Worm (Caenorhabditis elegans): ENCODE measurements around the gene T20D4.3.

DNA sequence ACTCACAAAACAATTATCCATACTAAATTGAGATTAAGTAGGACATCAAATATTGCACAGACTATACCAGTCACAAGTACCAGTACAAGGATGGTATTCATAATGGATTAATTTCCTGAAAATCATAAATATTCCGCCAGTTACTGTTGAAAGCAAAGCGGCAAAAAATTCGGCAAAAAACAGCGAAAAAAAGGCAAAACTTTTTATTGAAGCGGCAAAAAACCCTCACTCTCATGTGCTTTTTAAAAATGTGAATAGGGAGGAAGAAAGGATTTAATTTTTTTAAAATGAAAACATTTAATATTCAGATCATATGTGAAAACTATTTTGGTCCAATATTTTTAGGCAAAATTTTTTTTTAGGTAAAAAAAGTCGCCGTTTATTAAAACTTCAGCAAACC lies 52.8 kb downstream of the T20D4.3 start, which contains the start of gene srbc-29:
- TF ChIP-seq unc-62 (GFP tag; optimal IDR thresholded peaks at IDR 0.05) (no peak), ztf-11 (tag; optimal IDR thresholded peaks at IDR 0.05) (no peak), jun-1 (tag; optimal IDR thresholded peaks at IDR 0.05) (no peak), efl-1 (optimal IDR thresholded peaks at IDR 0.05) (no peak), efl-1 (GFP tag; optimal IDR thresholded peaks at IDR 0.05 in 1 of 2) (no peak)
